Worm (Caenorhabditis elegans): ENCODE data around the gene fbxb-87.

The fbxb-87 gene

ce11 chrIII:10906325-10906724 lies 12.0 kb downstream of the fbxb-87 start:
- TF ChIP-seq F26F4.8 (GFP tag; conservative IDR thresholded peaks at IDR 0.05) (no peak), dmd-6 (GFP tag; IDR thresholded peaks at IDR 0.05) (0 out of 2 replicates have a peak, but pooled peaks have one; percentile 8), rbr-2 (tag; optimal IDR thresholded peaks at IDR 0.05) (peak; percentile 5), aha-1 (tag) (peak; percentile 92)

ce11 chrIII:10907678-10908217 lies 13.4 kb downstream of the fbxb-87 start:
- TF ChIP-seq mep-1 (tag; optimal IDR thresholded peaks at IDR 0.05) (peak; percentile 51), F44E2.7 (GFP tag; IDR thresholded peaks at IDR 0.05) (no peak), nhr-48 (tag; optimal IDR thresholded peaks at IDR 0.05) (no peak), lir-3 (tag; optimal IDR thresholded peaks at IDR 0.05) (no peak), arid-1 (GFP tag; conservative IDR thresholded peaks at IDR 0.05) (no peak), T26A8.4 (GFP tag; IDR thresholded peaks at IDR 0.05) (no peak), ama-1 (optimal IDR thresholded peaks at IDR 0.05) (no peak), aha-1 (tag) (peak; percentile 98), ceh-20 (GFP tag; IDR thresholded peaks at IDR 0.05) (no peak), mdl-1 (tag; optimal IDR thresholded peaks at IDR 0.05) (no peak), ceh-62 (tag; optimal IDR thresholded peaks at IDR 0.05) (no peak), aly-2 (tag; optimal IDR thresholded peaks at IDR 0.05) (no peak)

ce11 chrIII:10908543-10908942 lies 14.2 kb downstream of the fbxb-87 start:
- TF ChIP-seq php-3 (GFP tag; IDR thresholded peaks at IDR 0.05) = no peak
- TF ChIP-seq mep-1 (tag; optimal IDR thresholded peaks at IDR 0.05) = peak; percentile 55

- no peak for TF ChIP-seq dmd-6 (GFP tag; IDR thresholded peaks at IDR 0.05)
- peak; percentile 78 for TF ChIP-seq aha-1 (tag)
Observed at ce11 chrIII:10909166-10909565, 14.8 kb downstream of the fbxb-87 start.

ce11 chrIII:10911160-10911559 lies 16.8 kb downstream of the fbxb-87 start, which contains the start of gene cut-6:
Gene cut-6, plus strand, starts transcription at chrIII:10911460.
- TF ChIP-seq F10B5.3 (tag; optimal IDR thresholded peaks at IDR 0.05) (no peak), aha-1 (tag) (peak; percentile 21)

ce11 chrIII:10914971-10915370 lies 20.7 kb downstream of the fbxb-87 start:
- TF ChIP-seq aha-1 (tag) = peak; percentile 93
- no peak for TF ChIP-seq F44E2.7 (GFP tag; IDR thresholded peaks at IDR 0.05)

- TF ChIP-seq hlh-30 (tag; optimal IDR thresholded peaks at IDR 0.05; ENCODE audit: insufficient read depth) (no peak), nhr-28 (tag; optimal IDR thresholded peaks at IDR 0.05) (no peak)
Observed at ce11 chrIII:10920044-10920443, 25.7 kb downstream of the fbxb-87 start, which contains the start of gene vab-7. Gene vab-7, plus strand, starts transcription at chrIII:10920344.

ce11 chrIII:10921474-10921873 lies 27.2 kb downstream of the fbxb-87 start:
- TF ChIP-seq set-16 (GFP tag; IDR thresholded peaks at IDR 0.05) (peak; percentile 68), F26F4.8 (GFP tag; conservative IDR thresholded peaks at IDR 0.05) (no peak), nhr-237 (tag; optimal IDR thresholded peaks at IDR 0.05) (no peak), fkh-10 (GFP tag; optimal IDR thresholded peaks at IDR 0.05) (no peak)

ce11 chrIII:10923539-10923938 lies 29.2 kb downstream of the fbxb-87 start:
- TF ChIP-seq tra-1 (GFP tag; IDR thresholded peaks at IDR 0.05) (no peak), unc-62 (GFP tag; optimal IDR thresholded peaks at IDR 0.05 in 1 of 2) (peak in 1 of 2 experiments; percentile 96), unc-62 (tag; optimal IDR thresholded peaks at IDR 0.05) (no peak), aha-1 (tag) (peak; percentile 1)
